Fruit fly (Drosophila melanogaster): ENCODE data around the gene CG16904.

DNA sequence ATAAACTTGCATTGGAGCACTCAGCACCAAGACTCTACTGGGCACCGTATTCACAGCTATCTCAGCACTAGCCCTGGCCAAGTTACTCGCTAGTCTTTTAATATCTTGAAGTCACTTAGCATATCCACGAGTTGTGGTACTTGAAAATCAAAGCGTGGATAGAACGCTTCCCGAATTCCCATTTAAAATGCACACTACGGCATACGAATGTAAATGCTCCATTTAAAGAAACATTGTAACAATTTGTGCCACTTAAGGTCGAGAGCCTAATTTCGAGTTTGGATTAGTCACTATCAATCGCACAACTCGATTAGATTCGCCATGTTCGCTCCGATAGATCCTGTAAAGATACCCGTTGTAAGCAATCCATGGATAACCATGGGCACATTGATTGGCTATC lies 2.9 kb downstream of the CG16904 start, which contains the start of gene eloF:
- TF ChIP-seq Myc (optimal IDR thresholded peaks at IDR 0.05) (no peak), h (optimal IDR thresholded peaks at IDR 0.05) (no peak), psq (optimal IDR thresholded peaks at IDR 0.05) (no peak), ttk (optimal IDR thresholded peaks at IDR 0.05) (no peak), Sin3A (optimal IDR thresholded peaks at IDR 0.05) (no peak)
